Fruit fly (Drosophila melanogaster) whole organism, embryonic: ENCODE results near the gene CG6000.

Source experiments
- Bgb ChIP-seq: fragments of 200-800 bp; sonication (Bioruptor generic); IDR thresholded peaks from 2 replicates; pipeline ENCODE4 v1.3.6; 2022; ENCODE audit warnings: missing biosample characterization, missing genetic modification characterization; ENCODE audit not compliant: partially characterized antibody
- CG1024 ChIP-seq: fragments of 200-800 bp; sonication (Bioruptor generic); IDR thresholded peaks from 2 replicates; pipeline ENCODE4 v1.3.6; 2022; ENCODE audit warnings: missing biosample characterization, missing genetic modification characterization
- CG11456 ChIP-seq: fragments of 200-800 bp; sonication (Bioruptor generic); IDR thresholded peaks from 3 replicates; pipeline ENCODE4 v1.3.6; 2022; ENCODE audit warnings: missing biosample characterization, missing genetic modification characterization
- CG12219 ChIP-seq: fragments of 200-800 bp; sonication (Bioruptor generic); optimal IDR thresholded peaks from 3 replicates; lab custom pipeline; 2018; ENCODE audit warnings: missing biosample characterization, mild to moderate bottlenecking, missing genetic modification characterization
- CG12744 ChIP-seq: fragments of 200-800 bp; sonication (Bioruptor generic); optimal IDR thresholded peaks from 2 replicates; lab custom pipeline; 2016; ENCODE audit warnings: missing biosample characterization, missing genetic modification characterization
- CG12769 ChIP-seq: fragments of 200-800 bp; sonication (Bioruptor generic); optimal IDR thresholded peaks from 2 replicates; lab custom pipeline; 2019; ENCODE audit warnings: missing biosample characterization, mild to moderate bottlenecking, missing genetic modification characterization, moderate library complexity
- CG15479 ChIP-seq: fragments of 200-800 bp; sonication (Bioruptor generic); optimal IDR thresholded peaks from 3 replicates; lab custom pipeline; 2019; ENCODE audit warnings: missing biosample characterization, mild to moderate bottlenecking, missing genetic modification characterization, moderate library complexity
- CG17359 ChIP-seq: fragments of 200-800 bp; sonication (Bioruptor generic); optimal IDR thresholded peaks from 3 replicates; lab custom pipeline; 2018; ENCODE audit warnings: missing biosample characterization, mild to moderate bottlenecking, missing genetic modification characterization, moderate library complexity
- CG17912 ChIP-seq: fragments of 200-800 bp; sonication (Bioruptor generic); optimal IDR thresholded peaks from 2 replicates; lab custom pipeline; 2018; ENCODE audit warnings: missing biosample characterization, mild to moderate bottlenecking, missing genetic modification characterization
- CG31365 ChIP-seq: fragments of 200-800 bp; sonication (Bioruptor generic); optimal IDR thresholded peaks from 2 replicates; lab custom pipeline; 2018; ENCODE audit warnings: missing biosample characterization, mild to moderate bottlenecking, missing genetic modification characterization
- CG31441 ChIP-seq: fragments of 200-800 bp; sonication (Bioruptor generic); IDR thresholded peaks from 2 replicates; pipeline ENCODE4 v1.3.6; 2022; ENCODE audit warnings: missing biosample characterization, missing genetic modification characterization
- CG33557 ChIP-seq: fragments of 200-800 bp; sonication (Bioruptor generic); optimal IDR thresholded peaks from 2 replicates; lab custom pipeline; 2019; ENCODE audit warnings: missing biosample characterization, mild to moderate bottlenecking, missing genetic modification characterization, moderate library complexity
- CG3847 ChIP-seq: fragments of 200-800 bp; sonication (Bioruptor generic); IDR thresholded peaks from 2 replicates; pipeline ENCODE4 v1.3.6; 2022; ENCODE audit warnings: missing biosample characterization, missing genetic modification characterization
- CG4854 ChIP-seq: fragments of 200-800 bp; sonication (Bioruptor generic); optimal IDR thresholded peaks from 2 replicates; lab custom pipeline; 2016; ENCODE audit warnings: missing biosample characterization, missing genetic modification characterization, inconsistent platforms
- CG6654 ChIP-seq: fragments of 200-800 bp; sonication (Bioruptor generic); optimal IDR thresholded peaks from 2 replicates; lab custom pipeline; 2017; ENCODE audit warnings: missing biosample characterization, mild to moderate bottlenecking, missing genetic modification characterization
- CG8359 ChIP-seq: fragments of 200-800 bp; sonication (Bioruptor generic); optimal IDR thresholded peaks from 2 replicates; lab custom pipeline; 2017; ENCODE audit warnings: missing biosample characterization, mild to moderate bottlenecking, missing genetic modification characterization, borderline replicate concordance
- CTCF ChIP-seq: fragments of 200-800 bp; sonication (Bioruptor generic); optimal IDR thresholded peaks from 2 replicates; lab custom pipeline; 2017; ENCODE audit warnings: missing biosample characterization, mild to moderate bottlenecking, missing genetic modification characterization, moderate library complexity
- D ChIP-seq, 2 experiments: fragments of 200-800 bp in 1 of 2; fragments of >200 bp in 1 of 2; sonication (Bioruptor generic) in 1 of 2; optimal IDR thresholded peaks; 2 replicates in 1 of 2; 3 replicates in 1 of 2; lab custom pipeline; 2017; ENCODE audit warnings: mild to moderate bottlenecking in 1 of 2, missing biosample characterization in 1 of 2, missing genetic modification characterization in 1 of 2, missing genetic modification reagents in 1 of 2
- Dip3 ChIP-seq: fragments of 200-800 bp; sonication (Bioruptor generic); optimal IDR thresholded peaks from 3 replicates; lab custom pipeline; 2016; ENCODE audit warnings: missing biosample characterization, missing genetic modification characterization
- Dll ChIP-seq: fragments of 200-800 bp; sonication (Bioruptor generic); IDR thresholded peaks from 4 replicates; pipeline ENCODE4 v1.3.6; 2022; ENCODE audit warnings: missing biosample characterization, missing genetic modification characterization; ENCODE audit not compliant: partially characterized antibody
- Hand ChIP-seq: fragments of 200-800 bp; sonication (Bioruptor generic); optimal IDR thresholded peaks from 2 replicates; lab custom pipeline; 2017; ENCODE audit warnings: mild to moderate bottlenecking, missing biosample characterization, missing genetic modification reagents, missing genetic modification characterization
- HmgD ChIP-seq: fragments of 200-800 bp; sonication (Bioruptor generic); optimal IDR thresholded peaks from 3 replicates; lab custom pipeline; 2016; ENCODE audit warnings: missing biosample characterization, missing genetic modification characterization
- HmgZ ChIP-seq: fragments of 200-800 bp; sonication (Bioruptor generic); optimal IDR thresholded peaks from 2 replicates; lab custom pipeline; 2018; ENCODE audit warnings: missing biosample characterization, mild to moderate bottlenecking, missing genetic modification characterization
- Hr51 ChIP-seq, 2 experiments: fragments of 200-800 bp; sonication (Bioruptor generic); optimal IDR thresholded peaks; 2 replicates in 1 of 2; 3 replicates in 1 of 2; lab custom pipeline; 2016 to 2018; ENCODE audit warnings: missing biosample characterization in 2 of 2, missing genetic modification characterization in 2 of 2, mild to moderate bottlenecking in 1 of 2, moderate library complexity in 1 of 2
- Lhr ChIP-seq: fragments of 200-800 bp; sonication (Bioruptor generic); optimal IDR thresholded peaks from 3 replicates; lab custom pipeline; 2017; ENCODE audit warnings: mild to moderate bottlenecking, missing biosample characterization, missing genetic modification reagents, missing genetic modification characterization
- MBD-R2 ChIP-seq: fragments of 200-800 bp; sonication (Bioruptor generic); IDR thresholded peaks from 2 replicates; pipeline ENCODE4 v1.3.6; 2022; ENCODE audit warnings: missing biosample characterization, missing genetic modification characterization
- Mad ChIP-seq: fragments of 200-800 bp; sonication (Bioruptor generic); optimal IDR thresholded peaks from 2 replicates; lab custom pipeline; 2016; ENCODE audit warnings: missing biosample characterization, missing genetic modification characterization
- Max ChIP-seq: fragments of 200-800 bp; sonication (Bioruptor generic); optimal IDR thresholded peaks from 2 replicates; lab custom pipeline; 2016; ENCODE audit warnings: missing biosample characterization, mild to moderate bottlenecking, missing genetic modification characterization
- Mrtf ChIP-seq: fragments of 200-800 bp; sonication (Bioruptor generic); IDR thresholded peaks from 3 replicates; pipeline ENCODE4 v1.3.6; 2022; ENCODE audit warnings: missing biosample characterization, missing genetic modification characterization
- NFAT ChIP-seq: fragments of 200-800 bp; sonication (Bioruptor generic); IDR thresholded peaks from 2 replicates; pipeline ENCODE4 v1.3.6; 2022; ENCODE audit warnings: missing biosample characterization, missing genetic modification characterization
- Opbp ChIP-seq: fragments of 200-800 bp; sonication (Bioruptor generic); IDR thresholded peaks from 3 replicates; pipeline ENCODE4 v1.3.6; 2022; ENCODE audit warnings: missing biosample characterization, missing genetic modification characterization; ENCODE audit not compliant: partially characterized antibody
- TFAM ChIP-seq: fragments of 200-800 bp; sonication (Bioruptor generic); optimal IDR thresholded peaks from 2 replicates; lab custom pipeline; 2017; ENCODE audit warnings: missing biosample characterization, missing genetic modification characterization, inconsistent platforms
- Xbp1 ChIP-seq: fragments of 200-800 bp; sonication (Bioruptor generic); optimal IDR thresholded peaks from 3 replicates; lab custom pipeline; 2016; ENCODE audit warnings: missing biosample characterization, mild to moderate bottlenecking, missing genetic modification characterization
- btn ChIP-seq: fragments of 200-800 bp; sonication (Bioruptor generic); optimal IDR thresholded peaks from 2 replicates; lab custom pipeline; 2016; ENCODE audit warnings: missing biosample characterization, missing genetic modification characterization
- chn ChIP-seq: fragments of 200-800 bp; sonication (Bioruptor generic); optimal IDR thresholded peaks from 2 replicates; lab custom pipeline; 2016; ENCODE audit warnings: missing biosample characterization, missing genetic modification characterization
- corto ChIP-seq: fragments of 200-800 bp; sonication (Bioruptor generic); optimal IDR thresholded peaks from 2 replicates; lab custom pipeline; 2016; ENCODE audit warnings: missing biosample characterization, mild to moderate bottlenecking, missing genetic modification characterization, moderate library complexity
- grau ChIP-seq: fragments of 200-800 bp; optimal IDR thresholded peaks from 3 replicates; lab custom pipeline; 2019; ENCODE audit warnings: missing biosample characterization, mild to moderate bottlenecking, missing genetic modification characterization, moderate library complexity
- jumu ChIP-seq: fragments of 200-800 bp; sonication (Bioruptor generic); optimal IDR thresholded peaks from 3 replicates; lab custom pipeline; 2016; ENCODE audit warnings: missing biosample characterization, missing genetic modification characterization
- pfk ChIP-seq: fragments of 200-800 bp; sonication (Bioruptor generic); optimal IDR thresholded peaks from 2 replicates; lab custom pipeline; 2018; ENCODE audit warnings: missing biosample characterization, mild to moderate bottlenecking, missing genetic modification characterization, moderate library complexity
- pzg ChIP-seq: fragments of 200-800 bp; sonication (Bioruptor generic); optimal IDR thresholded peaks from 3 replicates; lab custom pipeline; 2018; ENCODE audit warnings: missing biosample characterization, mild to moderate bottlenecking, missing genetic modification characterization, moderate library complexity
- salm ChIP-seq: fragments of 200-800 bp; sonication (Bioruptor generic); optimal IDR thresholded peaks from 2 replicates; lab custom pipeline; 2018; ENCODE audit warnings: missing biosample characterization, mild to moderate bottlenecking, missing genetic modification characterization
- sc ChIP-seq, 3 experiments: fragments of >200 bp in 2 of 3; fragments of 200-800 bp in 1 of 3; sonication (Bioruptor generic) in 1 of 3; optimal IDR thresholded peaks; 2 replicates in 2 of 3; 3 replicates in 1 of 3; lab custom pipeline; 2017; ENCODE audit warnings: mild to moderate bottlenecking in 1 of 3, missing biosample characterization in 1 of 3, missing genetic modification characterization in 1 of 3, missing genetic modification reagents in 1 of 3
- shn ChIP-seq: fragments of 200-800 bp; sonication (Bioruptor generic); optimal IDR thresholded peaks from 3 replicates; lab custom pipeline; 2016; ENCODE audit warnings: missing biosample characterization, missing genetic modification characterization
- sim ChIP-seq: fragments of 200-800 bp; sonication (Bioruptor generic); IDR thresholded peaks from 2 replicates; pipeline ENCODE4 v1.3.6; 2022; ENCODE audit warnings: missing biosample characterization, missing genetic modification characterization
- sisA ChIP-seq: fragments of 200-800 bp; sonication (Bioruptor generic); IDR thresholded peaks from 2 replicates; pipeline ENCODE4 v1.3.6; 2022; ENCODE audit warnings: missing biosample characterization, missing genetic modification characterization
- trh ChIP-seq: fragments of 200-800 bp; sonication (Bioruptor generic); optimal IDR thresholded peaks from 2 replicates; lab custom pipeline; 2016; ENCODE audit warnings: missing biosample characterization, missing genetic modification characterization
- usp ChIP-seq: fragments of >200 bp; optimal IDR thresholded peaks from 2 replicates; lab custom pipeline; 2017; ENCODE audit warnings: missing biosample characterization, missing genetic modification characterization

The CG6000 gene

dm6 chr3R:24099039-24100026 lies 45.1 kb downstream of the CG6000 start (continued):
- no peak for TF ChIP-seq D (optimal IDR thresholded peaks at IDR 0.05; lab: Kevin White, UChicago)
- peak; percentile 45 for TF ChIP-seq D (GFP tag; optimal IDR thresholded peaks at IDR 0.05; lab: Kevin White, UChicago)
- no peak for TF ChIP-seq CTCF (GFP tag; lab: Kevin White, UChicago)
- TF ChIP-seq CG12744 (GFP tag; lab: Kevin White, UChicago) = peak; percentile 39
- TF ChIP-seq Mrtf = peak; percentile 81
- peak; percentile 76 for TF ChIP-seq CG3847 (GFP tag; lab: Robert Waterston, UW)
- no peak for TF ChIP-seq CG33557 (GFP tag; lab: Kevin White, UChicago)
- TF ChIP-seq TFAM (GFP tag; lab: Kevin White, UChicago) = no peak
- TF ChIP-seq pfk (GFP tag; lab: Kevin White, UChicago) = no peak
- TF ChIP-seq Mad (GFP tag; lab: Kevin White, UChicago) = peak; percentile 73
- peak; percentile 82 for TF ChIP-seq CG17359 (tag; lab: Kevin White, UChicago)
- no peak for TF ChIP-seq HmgD (GFP tag; lab: Kevin White, UChicago)
- TF ChIP-seq sc (optimal IDR thresholded peaks at IDR 0.05; lab: Kevin White, UChicago) = no peak
- peak; percentile 60 for TF ChIP-seq sc (GFP tag; optimal IDR thresholded peaks at IDR 0.05; lab: Kevin White, UChicago)
- peak; percentile 66 for TF ChIP-seq Dip3 (GFP tag; lab: Kevin White, UChicago)
- peak; percentile 88 for TF ChIP-seq CG11456 (GFP tag; lab: Robert Waterston, UW)
- no peak for TF ChIP-seq salm (tag; lab: Kevin White, UChicago)
- TF ChIP-seq sisA (GFP tag; lab: Robert Waterston, UW) = peak; percentile 79
- TF ChIP-seq CG17912 (GFP tag; lab: Kevin White, UChicago) = no peak
- peak; percentile 79 for TF ChIP-seq grau (tag; lab: Kevin White, UChicago)
- TF ChIP-seq Lhr (GFP tag; lab: Kevin White, UChicago) = peak; percentile 16
- no peak for TF ChIP-seq CG8359 (GFP tag; lab: Kevin White, UChicago)
- peak; percentile 57 for TF ChIP-seq btn
- TF ChIP-seq chn (GFP tag; lab: Kevin White, UChicago) = peak; percentile 84
- TF ChIP-seq trh = peak; percentile 22
- TF ChIP-seq CG4854 (GFP tag; lab: Kevin White, UChicago) = peak; percentile 65
- peak; percentile 74 for TF ChIP-seq NFAT
- peak; percentile 57 for TF ChIP-seq CG1024 (GFP tag; lab: Robert Waterston, UW)
- peak; percentile 32 for TF ChIP-seq corto
- TF ChIP-seq Bgb = no peak
- peak; percentile 28 for TF ChIP-seq CG31365 (tag; lab: Kevin White, UChicago)
- peak; percentile 76 for TF ChIP-seq shn
- peak; percentile 37 for TF ChIP-seq CG6654 (GFP tag; lab: Kevin White, UChicago)
- peak; percentile 71 for TF ChIP-seq jumu (GFP tag; lab: Kevin White, UChicago)
- TF ChIP-seq HmgZ (tag; lab: Kevin White, UChicago) = peak; percentile 69
- TF ChIP-seq Hr51 (GFP tag; optimal IDR thresholded peaks at IDR 0.05; lab: Kevin White, UChicago) = peak; percentile 70 to 71
- TF ChIP-seq pzg (GFP tag; lab: Kevin White, UChicago) = no peak
- TF ChIP-seq usp (GFP tag; lab: Kevin White, UChicago) = no peak
- TF ChIP-seq Xbp1 (GFP tag; lab: Kevin White, UChicago) = peak; percentile 79
- peak; percentile 59; the same call in 1 of the 2 replicates for TF ChIP-seq MBD-R2 (GFP tag; lab: Robert Waterston, UW)
- peak; percentile 51 for TF ChIP-seq CG31441 (GFP tag; lab: Robert Waterston, UW)
- peak; percentile 89 for TF ChIP-seq CG12769 (tag; lab: Kevin White, UChicago)
- peak; percentile 2 for TF ChIP-seq Hand (GFP tag; lab: Kevin White, UChicago)
- TF ChIP-seq CG15479 (GFP tag; lab: Kevin White, UChicago) = no peak
- no peak for TF ChIP-seq Dll
- TF ChIP-seq Max (GFP tag; lab: Kevin White, UChicago) = peak; percentile 20
- 0 out of 2 replicates have a peak, but pooled peaks have one; percentile 54 for TF ChIP-seq sim (GFP tag; lab: Robert Waterston, UW)
- TF ChIP-seq CG12219 (GFP tag; lab: Kevin White, UChicago) = peak; percentile 75
- no peak for TF ChIP-seq Opbp (GFP tag; lab: Robert Waterston, UW)
